Fruit fly (Drosophila melanogaster) whole organism, embryonic: Measurements from ENCODE around the gene CG32483.

Experiments
- Awh ChIP-seq: fragments of 200-800 bp; sonication (Bioruptor generic); IDR thresholded peaks from 2 replicates; pipeline ENCODE4, ENCODE4 v1.3.6; 2022; ENCODE audit warnings: missing biosample characterization, missing genetic modification characterization
- B-H1 ChIP-seq: fragments of 200-800 bp; sonication (Bioruptor generic); IDR thresholded peaks from 3 replicates; pipeline ENCODE4 v1.3.6; 2022; ENCODE audit warnings: missing biosample characterization, missing genetic modification characterization
- CG10209 ChIP-seq: fragments of 200-800 bp; sonication (Bioruptor generic); optimal IDR thresholded peaks from 3 replicates; lab custom pipeline; 2017; ENCODE audit warnings: missing biosample characterization, mild to moderate bottlenecking, missing genetic modification characterization, missing genetic modification reagents
- CG11085 ChIP-seq: fragments of 200-800 bp; sonication (Bioruptor generic); IDR thresholded peaks from 2 replicates; pipeline ENCODE4 v1.3.6; 2022; ENCODE audit warnings: missing biosample characterization, missing genetic modification characterization
- CG11247 ChIP-seq: fragments of 200-800 bp; sonication (Bioruptor generic); IDR thresholded peaks from 2 replicates; pipeline ENCODE4 v1.3.6; 2022; ENCODE audit warnings: missing biosample characterization, missing genetic modification characterization
- CG11723 ChIP-seq: fragments of 200-800 bp; sonication (Bioruptor generic); optimal IDR thresholded peaks from 2 replicates; lab custom pipeline; 2017; ENCODE audit warnings: missing biosample characterization, mild to moderate bottlenecking, missing genetic modification characterization
- CG12299 ChIP-seq: fragments of 200-800 bp; sonication (Bioruptor generic); optimal IDR thresholded peaks from 2 replicates; lab custom pipeline; 2018; ENCODE audit warnings: missing biosample characterization, mild to moderate bottlenecking, missing genetic modification characterization
- CG13287 ChIP-seq: fragments of 200-800 bp; sonication (Bioruptor generic); IDR thresholded peaks from 2 replicates; pipeline ENCODE4 v1.3.6; 2022; ENCODE audit warnings: missing biosample characterization, missing genetic modification characterization; ENCODE audit not compliant: partially characterized antibody
- CG13624 ChIP-seq: fragments of 200-800 bp; sonication (Bioruptor generic); optimal IDR thresholded peaks from 2 replicates; lab custom pipeline; 2016; ENCODE audit warnings: missing biosample characterization, missing genetic modification characterization
- CG15269 ChIP-seq: fragments of 200-800 bp; sonication (Bioruptor generic); optimal IDR thresholded peaks from 2 replicates; lab custom pipeline; 2018; ENCODE audit warnings: missing biosample characterization, mild to moderate bottlenecking, missing genetic modification characterization, moderate library complexity
- CG1529 ChIP-seq: fragments of 200-800 bp; sonication (Bioruptor generic); optimal IDR thresholded peaks from 3 replicates; lab custom pipeline; 2018; ENCODE audit warnings: missing biosample characterization, missing genetic modification characterization
- CG15514 ChIP-seq: fragments of 200-800 bp; sonication (Bioruptor generic); optimal IDR thresholded peaks from 3 replicates; lab custom pipeline; 2017; ENCODE audit warnings: missing biosample characterization, missing genetic modification characterization, mild to moderate bottlenecking, moderate library complexity, missing genetic modification reagents
- CG1647 ChIP-seq: fragments of 200-800 bp; sonication (Bioruptor generic); optimal IDR thresholded peaks from 3 replicates; lab custom pipeline; 2016; ENCODE audit warnings: missing biosample characterization, missing genetic modification characterization
- CG17328 ChIP-seq: fragments of 200-800 bp; sonication (Bioruptor generic); IDR thresholded peaks from 2 replicates; pipeline ENCODE4 v1.3.6; 2022; ENCODE audit warnings: missing biosample characterization, missing genetic modification characterization
- CG17361 ChIP-seq: fragments of 200-800 bp; sonication (Bioruptor generic); IDR thresholded peaks from 3 replicates; pipeline ENCODE4 v1.3.6; 2022; ENCODE audit warnings: missing biosample characterization, missing genetic modification characterization
- CG17385 ChIP-seq: fragments of 200-800 bp; sonication (Bioruptor generic); optimal IDR thresholded peaks from 3 replicates; lab custom pipeline; 2018; ENCODE audit warnings: missing biosample characterization, mild to moderate bottlenecking, missing genetic modification characterization
- CG17568 ChIP-seq: fragments of 200-800 bp; sonication (Bioruptor generic); optimal IDR thresholded peaks from 2 replicates; lab custom pipeline; 2018; ENCODE audit warnings: missing biosample characterization, mild to moderate bottlenecking, missing genetic modification characterization, moderate library complexity
- CG18476 ChIP-seq: fragments of 200-800 bp; sonication (Bioruptor generic); optimal IDR thresholded peaks from 2 replicates; lab custom pipeline; 2016; ENCODE audit warnings: missing biosample characterization, mild to moderate bottlenecking, missing genetic modification characterization
- CG18619 ChIP-seq: fragments of 200-800 bp; sonication (Bioruptor generic); optimal IDR thresholded peaks from 3 replicates; lab custom pipeline; 2017; ENCODE audit warnings: missing biosample characterization, mild to moderate bottlenecking, missing genetic modification characterization
- CG2875 ChIP-seq: fragments of 200-800 bp; sonication (Bioruptor generic); optimal IDR thresholded peaks from 2 replicates; lab custom pipeline; 2017; ENCODE audit warnings: missing biosample characterization, mild to moderate bottlenecking, missing genetic modification characterization, missing genetic modification reagents
- CG31388 ChIP-seq: fragments of 200-800 bp; sonication (Bioruptor generic); optimal IDR thresholded peaks from 2 replicates; lab custom pipeline; 2016; ENCODE audit warnings: missing biosample characterization, missing genetic modification characterization
- CG3281 ChIP-seq: fragments of 200-800 bp; sonication (Bioruptor generic); optimal IDR thresholded peaks from 3 replicates; lab custom pipeline; 2017; ENCODE audit warnings: missing biosample characterization, mild to moderate bottlenecking, missing genetic modification characterization
- CG4424 ChIP-seq: fragments of 200-800 bp; sonication (Bioruptor generic); optimal IDR thresholded peaks from 3 replicates; lab custom pipeline; 2016; ENCODE audit warnings: missing biosample characterization, missing genetic modification characterization
- CG4617 ChIP-seq: fragments of 200-800 bp; sonication (Bioruptor generic); optimal IDR thresholded peaks from 3 replicates; lab custom pipeline; 2016; ENCODE audit warnings: missing biosample characterization, missing genetic modification characterization, borderline replicate concordance
- CG8089 ChIP-seq: fragments of 200-800 bp; sonication (Bioruptor generic); optimal IDR thresholded peaks from 3 replicates; lab custom pipeline; 2016; ENCODE audit warnings: missing biosample characterization, missing genetic modification characterization
- CG8478 ChIP-seq: fragments of >200 bp; optimal IDR thresholded peaks from 2 replicates; lab custom pipeline; 2018
- CG9797 ChIP-seq: fragments of 200-800 bp; sonication (Bioruptor generic); optimal IDR thresholded peaks from 3 replicates; lab custom pipeline; 2018; ENCODE audit warnings: missing biosample characterization, mild to moderate bottlenecking, missing genetic modification characterization
- CG9817 ChIP-seq: fragments of 200-800 bp; sonication (Bioruptor generic); optimal IDR thresholded peaks from 2 replicates; lab custom pipeline; 2018; ENCODE audit warnings: missing biosample characterization, mild to moderate bottlenecking, missing genetic modification characterization, moderate library complexity
- Hmr ChIP-seq: fragments of 200-800 bp; sonication (Bioruptor generic); optimal IDR thresholded peaks from 3 replicates; lab custom pipeline; 2017; ENCODE audit warnings: mild to moderate bottlenecking, missing biosample characterization, missing genetic modification reagents, missing genetic modification characterization
- Mad ChIP-seq: fragments of 200-800 bp; sonication (Bioruptor generic); optimal IDR thresholded peaks from 2 replicates; lab custom pipeline; 2016; ENCODE audit warnings: missing biosample characterization, missing genetic modification characterization
- Meics ChIP-seq: fragments of 200-800 bp; sonication (Bioruptor generic); optimal IDR thresholded peaks from 2 replicates; lab custom pipeline; 2017; ENCODE audit warnings: missing biosample characterization, mild to moderate bottlenecking, missing genetic modification characterization
- Neu2 ChIP-seq: fragments of 200-800 bp; sonication (Bioruptor generic); optimal IDR thresholded peaks from 3 replicates; lab custom pipeline; 2016; ENCODE audit warnings: missing biosample characterization, missing genetic modification characterization, borderline replicate concordance
- PHDP ChIP-seq: fragments of 200-800 bp; sonication (Bioruptor generic); optimal IDR thresholded peaks from 3 replicates; lab custom pipeline; 2018; ENCODE audit warnings: missing biosample characterization, mild to moderate bottlenecking, missing genetic modification characterization, moderate library complexity
- Scr ChIP-seq: fragments of 200-800 bp; sonication (Bioruptor generic); IDR thresholded peaks from 2 replicates; pipeline ENCODE4 v1.3.6; 2022; ENCODE audit warnings: missing biosample characterization, missing genetic modification characterization; ENCODE audit not compliant: partially characterized antibody
- ac ChIP-seq: fragments of 200-800 bp; sonication (Bioruptor generic); optimal IDR thresholded peaks from 3 replicates; lab custom pipeline; 2017; ENCODE audit warnings: missing biosample characterization, mild to moderate bottlenecking, missing genetic modification characterization
- dysf ChIP-seq: fragments of 200-800 bp; sonication (Bioruptor generic); IDR thresholded peaks from 3 replicates; pipeline ENCODE4 v1.3.6; 2022; ENCODE audit warnings: missing biosample characterization, missing genetic modification characterization
- ems ChIP-seq: fragments of 200-800 bp; sonication (Bioruptor generic); optimal IDR thresholded peaks from 3 replicates; lab custom pipeline; 2016; ENCODE audit warnings: missing biosample characterization, missing genetic modification characterization
- hbn ChIP-seq: fragments of 200-800 bp; sonication (Bioruptor generic); IDR thresholded peaks from 2 replicates; pipeline ENCODE4 v1.3.6; 2022; ENCODE audit warnings: missing biosample characterization, missing genetic modification characterization; ENCODE audit not compliant: partially characterized antibody
- inv ChIP-seq: fragments of 200-800 bp; sonication (Bioruptor generic); IDR thresholded peaks from 2 replicates; pipeline ENCODE4 v1.3.6; 2022; ENCODE audit warnings: missing biosample characterization, missing genetic modification characterization; ENCODE audit not compliant: partially characterized antibody
- kay ChIP-seq: fragments of 200-800 bp; sonication (Bioruptor generic); optimal IDR thresholded peaks from 2 replicates; lab custom pipeline; 2016; ENCODE audit warnings: missing biosample characterization, missing genetic modification characterization
- odd ChIP-seq: fragments of 200-800 bp; sonication (Bioruptor generic); optimal IDR thresholded peaks from 2 replicates; lab custom pipeline; 2017; ENCODE audit warnings: missing biosample characterization, mild to moderate bottlenecking, missing genetic modification characterization
- org-1 ChIP-seq: fragments of 200-800 bp; sonication (Bioruptor generic); optimal IDR thresholded peaks from 2 replicates; lab custom pipeline; 2017; ENCODE audit warnings: missing biosample characterization, missing genetic modification characterization
- sc ChIP-seq, 3 experiments: fragments of >200 bp in 2 of 3; fragments of 200-800 bp in 1 of 3; sonication (Bioruptor generic) in 1 of 3; optimal IDR thresholded peaks; 2 replicates in 2 of 3; 3 replicates in 1 of 3; lab custom pipeline; 2017; ENCODE audit warnings: mild to moderate bottlenecking in 1 of 3, missing biosample characterization in 1 of 3, missing genetic modification characterization in 1 of 3, missing genetic modification reagents in 1 of 3
- sens-2 ChIP-seq: fragments of 200-800 bp; sonication (Bioruptor generic); IDR thresholded peaks from 2 replicates; pipeline ENCODE4 v1.3.6; 2022; ENCODE audit warnings: missing biosample characterization, missing genetic modification characterization
- shn ChIP-seq: fragments of 200-800 bp; sonication (Bioruptor generic); optimal IDR thresholded peaks from 3 replicates; lab custom pipeline; 2016; ENCODE audit warnings: missing biosample characterization, missing genetic modification characterization
- sna ChIP-seq: fragments of 200-800 bp; sonication (Bioruptor generic); IDR thresholded peaks from 2 replicates; pipeline ENCODE4 v1.3.6; 2022; ENCODE audit warnings: missing biosample characterization, missing genetic modification characterization; ENCODE audit not compliant: partially characterized antibody
- so ChIP-seq: fragments of 200-800 bp; sonication (Bioruptor generic); IDR thresholded peaks from 3 replicates; pipeline ENCODE4 v1.3.6; 2022; ENCODE audit warnings: missing biosample characterization, missing genetic modification characterization
- trem ChIP-seq: fragments of 200-800 bp; optimal IDR thresholded peaks from 3 replicates; lab custom pipeline; 2019; ENCODE audit warnings: missing biosample characterization, mild to moderate bottlenecking, missing genetic modification characterization, moderate library complexity

Gene CG32483

dm6 chr3L:640324-640974 is 49.4 kb downstream of the CG32483 start (continued):
- TF ChIP-seq CG9817 (tag; lab: Kevin White, UChicago) (peak; percentile 72), CG11723 (GFP tag; lab: Kevin White, UChicago) (peak; percentile 79), sna (GFP tag; lab: Robert Waterston, UW) (no peak), CG17568 (peak; percentile 82), Mad (GFP tag; lab: Kevin White, UChicago) (peak; percentile 87), sc (optimal IDR thresholded peaks at IDR 0.05; lab: Kevin White, UChicago) (no peak), sc (GFP tag; optimal IDR thresholded peaks at IDR 0.05; lab: Kevin White, UChicago) (peak; percentile 69), CG4617 (GFP tag; lab: Kevin White, UChicago) (peak; percentile 40), ems (peak; percentile 57), B-H1 (GFP tag; lab: Robert Waterston, UW) (peak; percentile 61), CG3281 (peak; percentile 79), Awh (GFP tag; lab: Robert Waterston, UW) (peak; percentile 61; the same call in 1 of the 2 replicates), CG13624 (GFP tag; lab: Kevin White, UChicago) (peak; percentile 76), CG9797 (GFP tag; lab: Kevin White, UChicago) (peak; percentile 14), trem (tag; lab: Kevin White, UChicago) (peak; percentile 90), CG17361 (GFP tag; lab: Robert Waterston, UW) (peak; percentile 86), sens-2 (GFP tag; lab: Robert Waterston, UW) (peak; percentile 78), inv (GFP tag; lab: Robert Waterston, UW) (no peak), CG8478 (lab: Kevin White, UChicago) (no peak), Neu2 (GFP tag; lab: Kevin White, UChicago) (peak; percentile 81), dysf (GFP tag; lab: Robert Waterston, UW) (peak; percentile 86), CG31388 (GFP tag; lab: Kevin White, UChicago) (peak; percentile 45), Hmr (peak; percentile 79), odd (peak; percentile 56), CG17328 (peak; percentile 77), CG17385 (peak; percentile 77), CG8089 (GFP tag; lab: Kevin White, UChicago) (peak; percentile 80), ac (peak; percentile 73), org-1 (GFP tag; lab: Kevin White, UChicago) (peak; percentile 83), CG15269 (tag; lab: Kevin White, UChicago) (peak; percentile 85), CG1529 (peak; percentile 78), Scr (GFP tag; lab: Robert Waterston, UW) (no peak), CG11247 (GFP tag; lab: Robert Waterston, UW) (peak; percentile 51; the same call in 1 of the 2 replicates), CG13287 (no peak), so (peak; percentile 73), CG1647 (GFP tag; lab: Kevin White, UChicago) (peak; percentile 76), CG18619 (GFP tag; lab: Kevin White, UChicago) (peak; percentile 79), hbn (GFP tag; lab: Robert Waterston, UW) (no peak), CG11085 (GFP tag; lab: Robert Waterston, UW) (no peak), PHDP (tag; lab: Kevin White, UChicago) (peak; percentile 78), CG2875 (GFP tag; lab: Kevin White, UChicago) (peak; percentile 83), shn (GFP tag; lab: Kevin White, UChicago) (peak; percentile 84), CG12299 (peak; percentile 76), Meics (GFP tag; lab: Kevin White, UChicago) (peak; percentile 79), CG4424 (GFP tag; lab: Kevin White, UChicago) (peak; percentile 91), CG18476 (GFP tag; lab: Kevin White, UChicago) (peak; percentile 77), CG15514 (peak; percentile 49), kay (GFP tag; lab: Kevin White, UChicago) (peak; percentile 63), CG10209 (GFP tag; lab: Kevin White, UChicago) (peak; percentile 88)
